Fruit fly (Drosophila melanogaster) whole organism, wandering third instar larva: ENCODE data around the gene CG13108.
A peak's percentile ranks its signal among the peaks of the same experiment; 100 is the strongest.

Experiments
- Abd-B ChIP-seq: fragments of >200 bp; optimal IDR thresholded peaks from 2 replicates; lab custom pipeline; 2017; ENCODE audit warnings: missing biosample characterization, missing genetic modification characterization
- CG32264 ChIP-seq: fragments of 200-800 bp; sonication (Bioruptor generic); optimal IDR thresholded peaks from 2 replicates; lab custom pipeline; 2016; ENCODE audit warnings: missing biosample characterization, missing genetic modification characterization
- CG9705 ChIP-seq: fragments of 200-800 bp; sonication (Bioruptor generic); optimal IDR thresholded peaks from 2 replicates; lab custom pipeline; 2018; ENCODE audit warnings: missing biosample characterization, mild to moderate bottlenecking, missing genetic modification characterization
- CrebA ChIP-seq: fragments of 200-800 bp; sonication (Bioruptor generic); optimal IDR thresholded peaks from 2 replicates; lab custom pipeline; 2016; ENCODE audit warnings: missing biosample characterization, mild to moderate bottlenecking, missing genetic modification characterization, borderline replicate concordance
- Dfd ChIP-seq: fragments of >200 bp; optimal IDR thresholded peaks from 2 replicates; lab custom pipeline; 2017; ENCODE audit warnings: missing biosample characterization, missing genetic modification characterization
- Dif ChIP-seq: fragments of 200-275, 200-300 bp; sonication (Bioruptor generic); optimal IDR thresholded peaks from 2 replicates; lab custom pipeline; 2018; ENCODE audit warnings: missing biosample characterization, missing genetic modification characterization; ENCODE audit not compliant: partially characterized antibody
- HLH106 ChIP-seq: fragments of 200-800 bp; optimal IDR thresholded peaks from 3 replicates; lab custom pipeline; 2019; ENCODE audit warnings: missing biosample characterization, mild to moderate bottlenecking, missing genetic modification characterization, moderate library complexity
- Hnf4 ChIP-seq: fragments of 200-800 bp; sonication (Bioruptor generic); optimal IDR thresholded peaks from 2 replicates; lab custom pipeline; 2016; ENCODE audit warnings: missing biosample characterization, mild to moderate bottlenecking, missing genetic modification characterization
- Hr78 ChIP-seq: fragments of >200 bp; optimal IDR thresholded peaks from 2 replicates; lab custom pipeline; 2017; ENCODE audit warnings: missing biosample characterization, missing genetic modification characterization
- Hr83 ChIP-seq: fragments of 200-300 bp; sonication (Bioruptor generic); optimal IDR thresholded peaks from 2 replicates; lab custom pipeline; 2016; ENCODE audit warnings: missing biosample characterization, mild to moderate bottlenecking, missing genetic modification characterization, moderate library complexity; ENCODE audit not compliant: poor library complexity, severe bottlenecking
- Jra ChIP-seq: sonication (Bioruptor generic); optimal IDR thresholded peaks from 2 replicates; lab custom pipeline; 2016; ENCODE audit warnings: missing biosample characterization, missing genetic modification characterization
- Mio ChIP-seq: sonication (Bioruptor generic); optimal IDR thresholded peaks from 2 replicates; lab custom pipeline; 2016; ENCODE audit warnings: missing biosample characterization, missing genetic modification characterization
- Myc ChIP-seq: fragments of >200 bp; optimal IDR thresholded peaks from 2 replicates; lab custom pipeline; 2017
- N ChIP-seq: fragments of >200 bp; optimal IDR thresholded peaks from 2 replicates; lab custom pipeline; 2018; ENCODE audit warnings: missing biosample characterization, missing external identifiers, missing genetic modification characterization
- Rel ChIP-seq, 2 experiments: fragments of 200-800 bp; sonication (Bioruptor generic) in 1 of 2; optimal IDR thresholded peaks; 2 replicates in 1 of 2; 3 replicates in 1 of 2; lab custom pipeline; 2016 to 2019; ENCODE audit warnings: mild to moderate bottlenecking in 2 of 2, missing biosample characterization in 2 of 2, missing genetic modification characterization in 2 of 2, moderate library complexity in 1 of 2
- Sp1 ChIP-seq: fragments of 200-800 bp; sonication (Bioruptor generic); optimal IDR thresholded peaks from 3 replicates; lab custom pipeline; 2019; ENCODE audit warnings: missing biosample characterization, mild to moderate bottlenecking, missing genetic modification characterization, moderate library complexity
- Vsx2 ChIP-seq: fragments of 200-300, 225-300 bp; sonication (Bioruptor generic); optimal IDR thresholded peaks from 2 replicates; lab custom pipeline; 2018; ENCODE audit warnings: missing biosample characterization, missing genetic modification characterization; ENCODE audit not compliant: partially characterized antibody
- br ChIP-seq: fragments of 200-800 bp; sonication (Bioruptor generic); optimal IDR thresholded peaks from 2 replicates; lab custom pipeline; 2016; ENCODE audit warnings: missing biosample characterization, missing genetic modification characterization
- brk ChIP-seq: fragments of 200-800 bp; sonication (Bioruptor generic); optimal IDR thresholded peaks from 2 replicates; lab custom pipeline; 2016; ENCODE audit warnings: missing biosample characterization, mild to moderate bottlenecking, missing genetic modification characterization
- dl ChIP-seq, 2 experiments: fragments of 175-275, 200-275 bp in 1 of 2; fragments of 200-275 bp in 1 of 2; sonication (Bioruptor generic); optimal IDR thresholded peaks; lab custom pipeline; 2018; ENCODE audit warnings: mild to moderate bottlenecking in 2 of 2, missing biosample characterization in 2 of 2, missing genetic modification characterization in 2 of 2, moderate library complexity in 2 of 2; ENCODE audit not compliant: partially characterized antibody in 2 of 2, insufficient read depth in 1 of 2
- dmrt93B ChIP-seq: fragments of 200-800 bp; sonication (Bioruptor generic); optimal IDR thresholded peaks from 2 replicates; lab custom pipeline; 2018; ENCODE audit warnings: missing biosample characterization, mild to moderate bottlenecking, missing genetic modification characterization
- dsf ChIP-seq: sonication (Bioruptor generic); optimal IDR thresholded peaks from 2 replicates; lab custom pipeline; 2016; ENCODE audit warnings: missing biosample characterization, missing genetic modification characterization, borderline replicate concordance
- ey ChIP-seq: fragments of 200-800 bp; sonication (Bioruptor generic); optimal IDR thresholded peaks from 2 replicates; lab custom pipeline; 2016; ENCODE audit warnings: missing biosample characterization, missing genetic modification characterization
- foxo ChIP-seq, 2 experiments: fragments of 200-800 bp; sonication (Bioruptor generic); optimal IDR thresholded peaks; 2 replicates in 1 of 2; 3 replicates in 1 of 2; lab custom pipeline; 2016 to 2017; ENCODE audit warnings: missing biosample characterization in 2 of 2, missing genetic modification characterization in 2 of 2
- fru ChIP-seq: fragments of 200-800 bp; sonication (Bioruptor generic); optimal IDR thresholded peaks from 3 replicates; lab custom pipeline; 2016; ENCODE audit warnings: missing biosample characterization, mild to moderate bottlenecking, missing genetic modification characterization
- h ChIP-seq: fragments of 200-800 bp; sonication (Bioruptor generic); optimal IDR thresholded peaks from 3 replicates; lab custom pipeline; 2016; ENCODE audit warnings: missing biosample characterization, mild to moderate bottlenecking, missing genetic modification characterization
- lola ChIP-seq: fragments of >200 bp; optimal IDR thresholded peaks from 2 replicates; lab custom pipeline; 2017; ENCODE audit warnings: missing biosample characterization, missing genetic modification characterization
- pan ChIP-seq: fragments of >200 bp; optimal IDR thresholded peaks from 2 replicates; lab custom pipeline; 2017
- psq ChIP-seq: fragments of 200-800 bp; sonication (Bioruptor generic); optimal IDR thresholded peaks from 3 replicates; lab custom pipeline; 2017; ENCODE audit warnings: missing biosample characterization, mild to moderate bottlenecking, missing genetic modification characterization, moderate library complexity
- rgr ChIP-seq: fragments of 200-800 bp; sonication (Bioruptor generic); optimal IDR thresholded peaks from 3 replicates; lab custom pipeline; 2016; ENCODE audit warnings: missing biosample characterization, mild to moderate bottlenecking, missing genetic modification characterization
- sage ChIP-seq: fragments of 200-800 bp; sonication (Bioruptor generic); optimal IDR thresholded peaks from 2 replicates; lab custom pipeline; 2016; ENCODE audit warnings: missing biosample characterization, mild to moderate bottlenecking, missing genetic modification characterization
- sv ChIP-seq: fragments of 200-800 bp; sonication (Bioruptor generic); optimal IDR thresholded peaks from 3 replicates; lab custom pipeline; 2016; ENCODE audit warnings: missing biosample characterization, missing genetic modification characterization
- tai ChIP-seq: sonication (Bioruptor generic); optimal IDR thresholded peaks from 2 replicates; lab custom pipeline; 2016; ENCODE audit warnings: missing biosample characterization, missing genetic modification characterization
- usp ChIP-seq: fragments of >200 bp; optimal IDR thresholded peaks from 2 replicates; lab custom pipeline; 2017; ENCODE audit warnings: missing biosample characterization, missing genetic modification characterization
- woc ChIP-seq: sonication (Bioruptor generic); optimal IDR thresholded peaks from 2 replicates; lab custom pipeline; 2016; ENCODE audit warnings: missing biosample characterization, mild to moderate bottlenecking, missing genetic modification characterization

The CG13108 gene

dm6 chr2L:9176114-9176553, 12.1 kb downstream of the CG13108 start:
- TF ChIP-seq dl (GFP tag; optimal IDR thresholded peaks at IDR 0.05; lab: Kevin White, UChicago; ENCODE audit: insufficient read depth in 1 of 2, partially characterized antibody in 2 of 2) (peak; percentile 82 to 94), Sp1 (peak; percentile 70), CG9705 (no peak), Dif (peak; percentile 96), CrebA (GFP tag; lab: Kevin White, UChicago) (peak; percentile 56), usp (no peak), psq (GFP tag; lab: Kevin White, UChicago) (peak; percentile 64), CG32264 (GFP tag; lab: Kevin White, UChicago) (peak; percentile 28), sage (GFP tag; lab: Kevin White, UChicago) (peak; percentile 9), Jra (GFP tag; lab: Kevin White, UChicago) (peak; percentile 63), ey (GFP tag; lab: Kevin White, UChicago) (no peak), Vsx2 (GFP tag; lab: Kevin White, UChicago) (peak; percentile 48), br (peak; percentile 57), h (GFP tag; lab: Kevin White, UChicago) (peak; percentile 55), rgr (GFP tag; lab: Kevin White, UChicago) (peak; percentile 40), sv (GFP tag; lab: Kevin White, UChicago) (no peak), Hr78 (no peak), brk (GFP tag; lab: Kevin White, UChicago) (no peak), foxo (GFP tag; optimal IDR thresholded peaks at IDR 0.05; lab: Kevin White, UChicago) (peak in 1 of 2 experiments; percentile 1), N (no peak), Hr83 (GFP tag; lab: Kevin White, UChicago) (peak; percentile 84), Rel (GFP tag; optimal IDR thresholded peaks at IDR 0.05; lab: Kevin White, UChicago) (no peak), Rel (tag; optimal IDR thresholded peaks at IDR 0.05; lab: Kevin White, UChicago) (peak; percentile 66), fru (peak; percentile 33)

- TF ChIP-seq dl (GFP tag; optimal IDR thresholded peaks at IDR 0.05; lab: Kevin White, UChicago; ENCODE audit: insufficient read depth in 1 of 2, partially characterized antibody in 2 of 2) (peak in 1 of 2 experiments; percentile 45), pan (lab: Kevin White, UChicago) (no peak), usp (no peak), Mio (GFP tag; lab: Kevin White, UChicago) (no peak), N (no peak), h (GFP tag; lab: Kevin White, UChicago) (no peak), Vsx2 (GFP tag; lab: Kevin White, UChicago) (no peak), CrebA (GFP tag; lab: Kevin White, UChicago) (no peak), Rel (GFP tag; optimal IDR thresholded peaks at IDR 0.05; lab: Kevin White, UChicago) (peak; percentile 52), Rel (tag; optimal IDR thresholded peaks at IDR 0.05; lab: Kevin White, UChicago) (peak; percentile 10), Dif (peak; percentile 25), CG32264 (GFP tag; lab: Kevin White, UChicago) (no peak), dsf (GFP tag; lab: Kevin White, UChicago) (no peak), sage (GFP tag; lab: Kevin White, UChicago) (peak; percentile 40), dmrt93B (GFP tag; lab: Kevin White, UChicago) (no peak), brk (GFP tag; lab: Kevin White, UChicago) (peak; percentile 15), Myc (lab: Kevin White, UChicago) (no peak), ey (GFP tag; lab: Kevin White, UChicago) (no peak), rgr (GFP tag; lab: Kevin White, UChicago) (no peak), HLH106 (no peak), tai (GFP tag; lab: Kevin White, UChicago) (peak; percentile 23), Abd-B (GFP tag; lab: Kevin White, UChicago) (no peak), lola (GFP tag; lab: Kevin White, UChicago) (no peak), Dfd (no peak), Hnf4 (GFP tag; lab: Kevin White, UChicago) (no peak), woc (GFP tag; lab: Kevin White, UChicago) (no peak), Hr83 (GFP tag; lab: Kevin White, UChicago) (no peak)
- TF ChIP-seq, all 38 proteins: peak for 6
Observed at dm6 chr2L:9176791-9177190, 12.8 kb downstream of the CG13108 start.
